Fruit fly (Drosophila melanogaster) whole organism, wandering third instar larva: Measurements from ENCODE around the gene htk.

Experiments used
- Abd-B ChIP-seq: fragments of >200 bp; optimal IDR thresholded peaks from 2 replicates; lab custom pipeline; 2017; ENCODE audit warnings: missing biosample characterization, missing genetic modification characterization
- CG32264 ChIP-seq: fragments of 200-800 bp; sonication (Bioruptor generic); optimal IDR thresholded peaks from 2 replicates; lab custom pipeline; 2016; ENCODE audit warnings: missing biosample characterization, missing genetic modification characterization
- CrebA ChIP-seq: fragments of 200-800 bp; sonication (Bioruptor generic); optimal IDR thresholded peaks from 2 replicates; lab custom pipeline; 2016; ENCODE audit warnings: missing biosample characterization, mild to moderate bottlenecking, missing genetic modification characterization, borderline replicate concordance
- Dfd ChIP-seq: fragments of >200 bp; optimal IDR thresholded peaks from 2 replicates; lab custom pipeline; 2017; ENCODE audit warnings: missing biosample characterization, missing genetic modification characterization
- Dif ChIP-seq: fragments of 200-275, 200-300 bp; sonication (Bioruptor generic); optimal IDR thresholded peaks from 2 replicates; lab custom pipeline; 2018; ENCODE audit warnings: missing biosample characterization, missing genetic modification characterization; ENCODE audit not compliant: partially characterized antibody
- GATAd ChIP-seq: sonication (Bioruptor generic); optimal IDR thresholded peaks from 2 replicates; lab custom pipeline; 2016; ENCODE audit warnings: missing biosample characterization, missing genetic modification characterization
- HLH106 ChIP-seq: fragments of 200-800 bp; optimal IDR thresholded peaks from 3 replicates; lab custom pipeline; 2019; ENCODE audit warnings: missing biosample characterization, mild to moderate bottlenecking, missing genetic modification characterization, moderate library complexity
- Hnf4 ChIP-seq: fragments of 200-800 bp; sonication (Bioruptor generic); optimal IDR thresholded peaks from 2 replicates; lab custom pipeline; 2016; ENCODE audit warnings: missing biosample characterization, mild to moderate bottlenecking, missing genetic modification characterization
- Hr78 ChIP-seq: fragments of >200 bp; optimal IDR thresholded peaks from 2 replicates; lab custom pipeline; 2017; ENCODE audit warnings: missing biosample characterization, missing genetic modification characterization
- Hr83 ChIP-seq: fragments of 200-300 bp; sonication (Bioruptor generic); optimal IDR thresholded peaks from 2 replicates; lab custom pipeline; 2016; ENCODE audit warnings: missing biosample characterization, mild to moderate bottlenecking, missing genetic modification characterization, moderate library complexity; ENCODE audit not compliant: poor library complexity, severe bottlenecking
- Jra ChIP-seq: sonication (Bioruptor generic); optimal IDR thresholded peaks from 2 replicates; lab custom pipeline; 2016; ENCODE audit warnings: missing biosample characterization, missing genetic modification characterization
- Mio ChIP-seq: sonication (Bioruptor generic); optimal IDR thresholded peaks from 2 replicates; lab custom pipeline; 2016; ENCODE audit warnings: missing biosample characterization, missing genetic modification characterization
- Myc ChIP-seq: fragments of >200 bp; optimal IDR thresholded peaks from 2 replicates; lab custom pipeline; 2017
- OdsH ChIP-seq: fragments of 200-800 bp; sonication (Bioruptor generic); optimal IDR thresholded peaks from 2 replicates; lab custom pipeline; 2016; ENCODE audit warnings: missing biosample characterization, mild to moderate bottlenecking, missing genetic modification characterization
- Rel ChIP-seq, 2 experiments: fragments of 200-800 bp; sonication (Bioruptor generic) in 1 of 2; optimal IDR thresholded peaks; 2 replicates in 1 of 2; 3 replicates in 1 of 2; lab custom pipeline; 2016 to 2019; ENCODE audit warnings: mild to moderate bottlenecking in 2 of 2, missing biosample characterization in 2 of 2, missing genetic modification characterization in 2 of 2, moderate library complexity in 1 of 2
- Vsx2 ChIP-seq: fragments of 200-300, 225-300 bp; sonication (Bioruptor generic); optimal IDR thresholded peaks from 2 replicates; lab custom pipeline; 2018; ENCODE audit warnings: missing biosample characterization, missing genetic modification characterization; ENCODE audit not compliant: partially characterized antibody
- br ChIP-seq: fragments of 200-800 bp; sonication (Bioruptor generic); optimal IDR thresholded peaks from 2 replicates; lab custom pipeline; 2016; ENCODE audit warnings: missing biosample characterization, missing genetic modification characterization
- dl ChIP-seq, 2 experiments: fragments of 175-275, 200-275 bp in 1 of 2; fragments of 200-275 bp in 1 of 2; sonication (Bioruptor generic); optimal IDR thresholded peaks; lab custom pipeline; 2018; ENCODE audit warnings: mild to moderate bottlenecking in 2 of 2, missing biosample characterization in 2 of 2, missing genetic modification characterization in 2 of 2, moderate library complexity in 2 of 2; ENCODE audit not compliant: partially characterized antibody in 2 of 2, insufficient read depth in 1 of 2
- dmrt93B ChIP-seq: fragments of 200-800 bp; sonication (Bioruptor generic); optimal IDR thresholded peaks from 2 replicates; lab custom pipeline; 2018; ENCODE audit warnings: missing biosample characterization, mild to moderate bottlenecking, missing genetic modification characterization
- dsf ChIP-seq: sonication (Bioruptor generic); optimal IDR thresholded peaks from 2 replicates; lab custom pipeline; 2016; ENCODE audit warnings: missing biosample characterization, missing genetic modification characterization, borderline replicate concordance
- ey ChIP-seq: fragments of 200-800 bp; sonication (Bioruptor generic); optimal IDR thresholded peaks from 2 replicates; lab custom pipeline; 2016; ENCODE audit warnings: missing biosample characterization, missing genetic modification characterization
- foxo ChIP-seq, 2 experiments: fragments of 200-800 bp; sonication (Bioruptor generic); optimal IDR thresholded peaks; 2 replicates in 1 of 2; 3 replicates in 1 of 2; lab custom pipeline; 2016 to 2017; ENCODE audit warnings: missing biosample characterization in 2 of 2, missing genetic modification characterization in 2 of 2
- fru ChIP-seq: fragments of 200-800 bp; sonication (Bioruptor generic); optimal IDR thresholded peaks from 3 replicates; lab custom pipeline; 2016; ENCODE audit warnings: missing biosample characterization, mild to moderate bottlenecking, missing genetic modification characterization
- h ChIP-seq: fragments of 200-800 bp; sonication (Bioruptor generic); optimal IDR thresholded peaks from 3 replicates; lab custom pipeline; 2016; ENCODE audit warnings: missing biosample characterization, mild to moderate bottlenecking, missing genetic modification characterization
- jim ChIP-seq: fragments of 175-275, 200-325 bp; sonication (Bioruptor generic); optimal IDR thresholded peaks from 2 replicates; lab custom pipeline; 2016; ENCODE audit warnings: missing biosample characterization, mild to moderate bottlenecking, missing genetic modification characterization
- lola ChIP-seq: fragments of >200 bp; optimal IDR thresholded peaks from 2 replicates; lab custom pipeline; 2017; ENCODE audit warnings: missing biosample characterization, missing genetic modification characterization
- pan ChIP-seq: fragments of >200 bp; optimal IDR thresholded peaks from 2 replicates; lab custom pipeline; 2017
- rgr ChIP-seq: fragments of 200-800 bp; sonication (Bioruptor generic); optimal IDR thresholded peaks from 3 replicates; lab custom pipeline; 2016; ENCODE audit warnings: missing biosample characterization, mild to moderate bottlenecking, missing genetic modification characterization
- sage ChIP-seq: fragments of 200-800 bp; sonication (Bioruptor generic); optimal IDR thresholded peaks from 2 replicates; lab custom pipeline; 2016; ENCODE audit warnings: missing biosample characterization, mild to moderate bottlenecking, missing genetic modification characterization
- sv ChIP-seq: fragments of 200-800 bp; sonication (Bioruptor generic); optimal IDR thresholded peaks from 3 replicates; lab custom pipeline; 2016; ENCODE audit warnings: missing biosample characterization, missing genetic modification characterization
- usp ChIP-seq: fragments of >200 bp; optimal IDR thresholded peaks from 2 replicates; lab custom pipeline; 2017; ENCODE audit warnings: missing biosample characterization, missing genetic modification characterization
- woc ChIP-seq: sonication (Bioruptor generic); optimal IDR thresholded peaks from 2 replicates; lab custom pipeline; 2016; ENCODE audit warnings: missing biosample characterization, mild to moderate bottlenecking, missing genetic modification characterization

Gene htk

dm6 chrX:18814944-18815343 is 28.5 kb upstream of the htk start:
- TF ChIP-seq CG32264 (GFP tag; lab: Kevin White, UChicago) (no peak), dl (GFP tag; optimal IDR thresholded peaks at IDR 0.05; lab: Kevin White, UChicago; ENCODE audit: insufficient read depth in 1 of 2, partially characterized antibody in 2 of 2) (no peak), Abd-B (no peak), ey (GFP tag; lab: Kevin White, UChicago) (no peak), CrebA (GFP tag; lab: Kevin White, UChicago) (no peak), lola (GFP tag; lab: Kevin White, UChicago) (no peak), GATAd (no peak), Rel (GFP tag; optimal IDR thresholded peaks at IDR 0.05; lab: Kevin White, UChicago) (no peak), Rel (tag; optimal IDR thresholded peaks at IDR 0.05; lab: Kevin White, UChicago) (no peak), foxo (GFP tag; optimal IDR thresholded peaks at IDR 0.05; lab: Kevin White, UChicago) (no peak), Dfd (GFP tag; lab: Kevin White, UChicago) (no peak)

- no peak for TF ChIP-seq foxo (GFP tag; optimal IDR thresholded peaks at IDR 0.05; lab: Kevin White, UChicago)
- no peak for TF ChIP-seq sv (GFP tag; lab: Kevin White, UChicago)
- TF ChIP-seq usp (GFP tag; lab: Kevin White, UChicago), result no peak
- no peak for TF ChIP-seq jim (GFP tag; lab: Kevin White, UChicago)
- no peak for TF ChIP-seq Jra (GFP tag; lab: Kevin White, UChicago)
- TF ChIP-seq dsf, result no peak
- TF ChIP-seq Hr78 (GFP tag; lab: Kevin White, UChicago), result no peak
- no peak for TF ChIP-seq CrebA (GFP tag; lab: Kevin White, UChicago)
These were observed 13.1 kb upstream of the htk start, which contains the start of gene CG7101 for dm6 chrX:18830396-18830795. Gene CG7101, plus strand, starts transcription at chrX:18830591.

dm6 chrX:18832371-18832852 is 11.1 kb upstream of the htk start, which contains the start of gene Pvf1:
Gene Pvf1, plus strand, starts transcription at chrX:18832682.
- TF ChIP-seq Abd-B (no peak), br (peak; percentile 1), Hnf4 (GFP tag; lab: Kevin White, UChicago) (no peak), Rel (GFP tag; optimal IDR thresholded peaks at IDR 0.05; lab: Kevin White, UChicago) (no peak), Rel (tag; optimal IDR thresholded peaks at IDR 0.05; lab: Kevin White, UChicago) (peak; percentile 68), fru (GFP tag; lab: Kevin White, UChicago) (peak; percentile 96), foxo (GFP tag; optimal IDR thresholded peaks at IDR 0.05; lab: Kevin White, UChicago) (peak in 1 of 2 experiments; percentile 14), rgr (no peak), h (GFP tag; lab: Kevin White, UChicago) (peak; percentile 48), CrebA (GFP tag; lab: Kevin White, UChicago) (peak; percentile 13), dl (GFP tag; optimal IDR thresholded peaks at IDR 0.05; lab: Kevin White, UChicago; ENCODE audit: insufficient read depth in 1 of 2, partially characterized antibody in 2 of 2) (peak; percentile 76 to 93), Dif (GFP tag; lab: Kevin White, UChicago) (peak; percentile 95), Vsx2 (GFP tag; lab: Kevin White, UChicago) (peak; percentile 73), woc (peak; percentile 59), Hr83 (GFP tag; lab: Kevin White, UChicago) (peak; percentile 0)
- TF ChIP-seq, all 38 proteins: peak for 11

dm6 chrX:18834399-18834798 is 9.1 kb upstream of the htk start:
- TF ChIP-seq CG32264 (GFP tag; lab: Kevin White, UChicago) (peak; percentile 52), Mio (no peak), h (GFP tag; lab: Kevin White, UChicago) (peak; percentile 88), sage (GFP tag; lab: Kevin White, UChicago) (peak; percentile 70), Myc (no peak), rgr (peak; percentile 28), OdsH (GFP tag; lab: Kevin White, UChicago) (peak; percentile 29), GATAd (no peak), HLH106 (tag; lab: Kevin White, UChicago) (peak; percentile 74), br (peak; percentile 25), ey (GFP tag; lab: Kevin White, UChicago) (peak; percentile 26), dmrt93B (GFP tag; lab: Kevin White, UChicago) (peak; percentile 62), Vsx2 (GFP tag; lab: Kevin White, UChicago) (no peak), pan (peak; percentile 39), fru (GFP tag; lab: Kevin White, UChicago) (peak; percentile 75), foxo (GFP tag; optimal IDR thresholded peaks at IDR 0.05; lab: Kevin White, UChicago) (peak in 1 of 2 experiments; percentile 77), Rel (GFP tag; optimal IDR thresholded peaks at IDR 0.05; lab: Kevin White, UChicago) (no peak), Rel (tag; optimal IDR thresholded peaks at IDR 0.05; lab: Kevin White, UChicago) (peak; percentile 4), dsf (no peak), woc (peak; percentile 57)
